Worm (Caenorhabditis elegans): Measurements from ENCODE around the gene C18E9.2.

ce11 chrII:8989444-8989843 is 24.6 kb downstream of the C18E9.2 start, which contains the start of gene C18E9.9:
- TF ChIP-seq unc-62 (GFP tag; optimal IDR thresholded peaks at IDR 0.05) (no peak), lin-54 (GFP tag; optimal IDR thresholded peaks at IDR 0.05) (no peak), ama-1 (optimal IDR thresholded peaks at IDR 0.05) (no peak), ama-1 (GFP tag; optimal IDR thresholded peaks at IDR 0.05) (no peak), Y53G8AR.9 (GFP tag; conservative IDR thresholded peaks at IDR 0.05) (no peak), tbx-9 (tag; optimal IDR thresholded peaks at IDR 0.05; ENCODE audit: borderline replicate concordance) (no peak), aptf-2 (GFP tag; conservative IDR thresholded peaks at IDR 0.05) (no peak), nhr-120 (GFP tag; IDR thresholded peaks at IDR 0.05) (no peak), F10E7.11 (tag; optimal IDR thresholded peaks at IDR 0.05) (no peak), zfh-2 (GFP tag; conservative IDR thresholded peaks at IDR 0.05) (no peak)
